Worm (Caenorhabditis elegans) whole organism, young adult: ENCODE results near the gene T21C12.4.

Source experiments
- efl-1 ChIP-seq: fragments of 150-350 bp; optimal IDR thresholded peaks from 2 replicates; lab custom pipeline; 2014; ENCODE audit warnings: missing biosample characterization, missing genetic modification reagents, missing genetic modification characterization
- let-607 ChIP-seq, 2 experiments: fragments of 200-800 bp in 1 of 2; sonication (Bioruptor generic) in 1 of 2; sonication (generic microtip) in 1 of 2; optimal IDR thresholded peaks; 2 replicates each; lab custom pipeline; 2016 to 2018; ENCODE audit warnings: mild to moderate bottlenecking in 2 of 2, missing compliant biosample characterization in 2 of 2, missing genetic modification characterization in 2 of 2, moderate library complexity in 2 of 2, missing genotype in 1 of 2
- mel-28 ChIP-seq: sonication (generic microtip); optimal IDR thresholded peaks from 2 replicates; lab custom pipeline; 2016; ENCODE audit warnings: borderline replicate concordance, mild to moderate bottlenecking, missing genetic modification characterization, missing compliant biosample characterization

ce11 chrIII:10600894-10601293 lies 43.1 kb upstream of the T21C12.4 start:
- TF ChIP-seq let-607 (tag; optimal IDR thresholded peaks at IDR 0.05; lab: Kevin White, UChicago) (no peak), mel-28 (tag; lab: Kevin White, UChicago) (no peak), efl-1 (GFP tag; lab: Kevin White, UChicago) (no peak)
